Worm (Caenorhabditis elegans) whole organism, L3 larva: ENCODE data around the gene F21D5.7.

Source experiments
- nhr-12 ChIP-seq: fragments of 150-350 bp; optimal IDR thresholded peaks from 2 replicates; lab custom pipeline; 2014; ENCODE audit warnings: missing biosample characterization, missing genetic modification characterization
- nhr-77 ChIP-seq: fragments of 150-350 bp; optimal IDR thresholded peaks from 2 replicates; lab custom pipeline; 2014; ENCODE audit warnings: missing biosample characterization, missing genetic modification characterization
- ztf-4 ChIP-seq: fragments of 150-350 bp; optimal IDR thresholded peaks from 2 replicates; lab custom pipeline; 2014; ENCODE audit warnings: missing biosample characterization, missing genetic modification characterization

DNA sequence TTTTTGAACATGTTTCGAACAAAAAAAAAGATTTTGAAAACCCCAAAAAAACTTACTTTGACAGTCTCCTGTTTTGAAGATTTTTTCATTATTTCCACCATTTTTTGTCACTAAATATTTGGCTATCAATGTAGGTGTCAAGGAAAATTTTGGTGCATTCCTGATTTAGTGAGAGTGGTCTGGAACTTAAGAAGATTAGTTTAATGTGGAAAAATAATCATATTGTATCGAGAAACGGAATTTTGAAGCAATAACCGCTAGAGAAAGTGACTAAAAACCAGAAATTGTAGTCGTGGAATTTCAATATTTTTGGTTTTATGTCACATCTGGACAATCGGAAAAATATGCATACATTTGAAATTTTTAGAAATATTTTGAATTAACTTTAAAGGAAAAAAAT lies 18.4 kb upstream of the F21D5.7 start, which contains the start of the genes F20C5.11 and klp-11:
- TF ChIP-seq ztf-4 (no peak), nhr-12 (tag; lab: Kevin White, UChicago) (no peak), nhr-77 (no peak)
